Fruit fly (Drosophila melanogaster) whole organism, embryonic: Measurements from ENCODE around the gene hang.

ENCODE experiments used
- BEAF-32 ChIP-seq: fragments of 200-800 bp; sonication (Bioruptor generic); optimal IDR thresholded peaks from 3 replicates; lab custom pipeline; 2017; ENCODE audit warnings: missing biosample characterization, missing genetic modification characterization, mild to moderate bottlenecking, moderate library complexity, missing genetic modification reagents
- CG11085 ChIP-seq: fragments of 200-800 bp; sonication (Bioruptor generic); IDR thresholded peaks from 2 replicates; pipeline ENCODE4 v1.3.6; 2022; ENCODE audit warnings: missing biosample characterization, missing genetic modification characterization
- CG12071 ChIP-seq: fragments of 200-800 bp; sonication (Bioruptor generic); optimal IDR thresholded peaks from 3 replicates; lab custom pipeline; 2018; ENCODE audit warnings: missing biosample characterization, mild to moderate bottlenecking, missing genetic modification characterization
- CG12236 ChIP-seq: fragments of 200-800 bp; sonication (Bioruptor generic); optimal IDR thresholded peaks from 2 replicates; lab custom pipeline; 2016; ENCODE audit warnings: missing biosample characterization, missing genetic modification characterization
- CG12299 ChIP-seq: fragments of 200-800 bp; sonication (Bioruptor generic); optimal IDR thresholded peaks from 2 replicates; lab custom pipeline; 2018; ENCODE audit warnings: missing biosample characterization, mild to moderate bottlenecking, missing genetic modification characterization
- CG12942 ChIP-seq: fragments of 200-800 bp; sonication (Bioruptor generic); optimal IDR thresholded peaks from 3 replicates; lab custom pipeline; 2016; ENCODE audit warnings: missing biosample characterization, missing genetic modification characterization
- CG13624 ChIP-seq: fragments of 200-800 bp; sonication (Bioruptor generic); optimal IDR thresholded peaks from 2 replicates; lab custom pipeline; 2016; ENCODE audit warnings: missing biosample characterization, missing genetic modification characterization
- CG15011 ChIP-seq: fragments of 200-800 bp; sonication (Bioruptor generic); optimal IDR thresholded peaks from 3 replicates; lab custom pipeline; 2018; ENCODE audit warnings: missing biosample characterization, mild to moderate bottlenecking, missing genetic modification characterization
- CG15269 ChIP-seq: fragments of 200-800 bp; sonication (Bioruptor generic); optimal IDR thresholded peaks from 2 replicates; lab custom pipeline; 2018; ENCODE audit warnings: missing biosample characterization, mild to moderate bottlenecking, missing genetic modification characterization, moderate library complexity
- CG15696 ChIP-seq: fragments of 200-800 bp; sonication (Bioruptor generic); optimal IDR thresholded peaks from 2 replicates; lab custom pipeline; 2019; ENCODE audit warnings: missing biosample characterization, mild to moderate bottlenecking, missing genetic modification characterization, moderate library complexity
- CG1602 ChIP-seq: fragments of 200-800 bp; sonication (Bioruptor generic); optimal IDR thresholded peaks from 3 replicates; lab custom pipeline; 2016; ENCODE audit warnings: missing biosample characterization, missing genetic modification characterization
- CG1792 ChIP-seq: fragments of 200-800 bp; sonication (Bioruptor generic); optimal IDR thresholded peaks from 2 replicates; lab custom pipeline; 2016; ENCODE audit warnings: missing biosample characterization, missing genetic modification characterization
- CG18262 ChIP-seq: fragments of 200-800 bp; optimal IDR thresholded peaks from 3 replicates; lab custom pipeline; 2019; ENCODE audit warnings: missing biosample characterization, mild to moderate bottlenecking, missing genetic modification characterization, moderate library complexity
- CG32532 ChIP-seq: fragments of 200-800 bp; sonication (Bioruptor generic); IDR thresholded peaks from 2 replicates; pipeline ENCODE4 v1.3.6; 2022; ENCODE audit warnings: missing biosample characterization, missing genetic modification characterization
- CG34224 ChIP-seq: fragments of 200-800 bp; sonication (Bioruptor generic); IDR thresholded peaks from 3 replicates; pipeline ENCODE4 v1.3.6; 2022; ENCODE audit warnings: missing biosample characterization, missing genetic modification characterization; ENCODE audit not compliant: partially characterized antibody
- CG34422 ChIP-seq: fragments of 200-800 bp; sonication (Bioruptor generic); IDR thresholded peaks from 3 replicates; pipeline ENCODE4 v1.3.6; 2022; ENCODE audit warnings: missing biosample characterization, missing genetic modification characterization
- CG4360 ChIP-seq: fragments of 200-800 bp; sonication (Bioruptor generic); IDR thresholded peaks from 2 replicates; pipeline ENCODE4 v1.3.6; 2022; ENCODE audit warnings: missing biosample characterization, missing genetic modification characterization
- CG7271 ChIP-seq: fragments of 200-800 bp; sonication (Bioruptor generic); optimal IDR thresholded peaks from 2 replicates; lab custom pipeline; 2018; ENCODE audit warnings: missing biosample characterization, mild to moderate bottlenecking, missing genetic modification characterization, moderate library complexity
- Dfd ChIP-seq, 2 experiments: fragments of >200 bp; optimal IDR thresholded peaks; 2 replicates each; lab custom pipeline; 2017; ENCODE audit warnings: missing biosample characterization in 2 of 2, missing genetic modification characterization in 2 of 2
- ERR ChIP-seq: fragments of 200-800 bp; sonication (Bioruptor generic); optimal IDR thresholded peaks from 2 replicates; lab custom pipeline; 2016; ENCODE audit warnings: missing biosample characterization, missing genetic modification characterization
- Eip74EF ChIP-seq, 2 experiments: fragments of 200-800 bp in 1 of 2; fragments of >200 bp in 1 of 2; sonication (Bioruptor generic) in 1 of 2; optimal IDR thresholded peaks; 2 replicates each; lab custom pipeline; 2017 to 2019; ENCODE audit warnings: missing biosample characterization in 2 of 2, missing genetic modification characterization in 2 of 2, mild to moderate bottlenecking in 1 of 2, moderate library complexity in 1 of 2
- GATAe ChIP-seq: fragments of 200-800 bp; sonication (Bioruptor generic); conservative IDR thresholded peaks from 2 replicates; pipeline ENCODE4 v1.3.6; 2022; ENCODE audit warnings: missing biosample characterization, missing genetic modification characterization
- HHEX ChIP-seq: fragments of 200-800 bp; sonication (Bioruptor generic); optimal IDR thresholded peaks from 3 replicates; lab custom pipeline; 2017; ENCODE audit warnings: missing biosample characterization, mild to moderate bottlenecking, missing genetic modification characterization, missing genetic modification reagents
- HLH3B ChIP-seq: fragments of 200-800 bp; sonication (Bioruptor generic); IDR thresholded peaks from 2 replicates; pipeline ENCODE4 v1.3.6; 2022; ENCODE audit warnings: missing biosample characterization, missing genetic modification characterization
- NC2α ChIP-seq: fragments of 200-800 bp; sonication (Bioruptor generic); optimal IDR thresholded peaks from 2 replicates; lab custom pipeline; 2016; ENCODE audit warnings: missing biosample characterization, missing genetic modification characterization
- Oaz ChIP-seq: fragments of 200-800 bp; sonication (Bioruptor generic); IDR thresholded peaks from 2 replicates; pipeline ENCODE4 v1.3.6; 2022; ENCODE audit warnings: missing biosample characterization, missing genetic modification characterization
- Scr ChIP-seq: fragments of 200-800 bp; sonication (Bioruptor generic); IDR thresholded peaks from 2 replicates; pipeline ENCODE4 v1.3.6; 2022; ENCODE audit warnings: missing biosample characterization, missing genetic modification characterization; ENCODE audit not compliant: partially characterized antibody
- Ssrp ChIP-seq: fragments of 200-800 bp; sonication (Bioruptor generic); optimal IDR thresholded peaks from 2 replicates; lab custom pipeline; 2018; ENCODE audit warnings: missing biosample characterization, mild to moderate bottlenecking, missing genetic modification characterization, moderate library complexity
- Stat92E ChIP-seq, 3 experiments: fragments of >200 bp in 2 of 3; fragments of 200-800 bp in 1 of 3; sonication (Bioruptor generic) in 1 of 3; optimal IDR thresholded peaks; 2 replicates each; lab custom pipeline; 2017 to 2019; ENCODE audit warnings: missing biosample characterization in 3 of 3, missing genetic modification characterization in 3 of 3, mild to moderate bottlenecking in 1 of 3, moderate library complexity in 1 of 3
- TFAM ChIP-seq: fragments of 200-800 bp; sonication (Bioruptor generic); optimal IDR thresholded peaks from 2 replicates; lab custom pipeline; 2017; ENCODE audit warnings: missing biosample characterization, missing genetic modification characterization, inconsistent platforms
- al ChIP-seq: fragments of 200-800 bp; sonication (Bioruptor generic); IDR thresholded peaks from 2 replicates; pipeline ENCODE4 v1.3.6; 2022; ENCODE audit warnings: missing biosample characterization, missing genetic modification characterization
- gcm ChIP-seq: fragments of 200-800 bp; sonication (Bioruptor generic); optimal IDR thresholded peaks from 2 replicates; lab custom pipeline; 2019; ENCODE audit warnings: missing biosample characterization, mild to moderate bottlenecking, missing genetic modification characterization, moderate library complexity
- gcm2 ChIP-seq: fragments of 200-800 bp; sonication (Bioruptor generic); optimal IDR thresholded peaks from 2 replicates; lab custom pipeline; 2016; ENCODE audit warnings: missing biosample characterization, missing genetic modification characterization
- grn ChIP-seq: fragments of 200-800 bp; sonication (Bioruptor generic); optimal IDR thresholded peaks from 3 replicates; lab custom pipeline; 2017; ENCODE audit warnings: missing biosample characterization, missing genetic modification characterization
- jumu ChIP-seq: fragments of 200-800 bp; sonication (Bioruptor generic); optimal IDR thresholded peaks from 3 replicates; lab custom pipeline; 2016; ENCODE audit warnings: missing biosample characterization, missing genetic modification characterization
- kay ChIP-seq: fragments of 200-800 bp; sonication (Bioruptor generic); optimal IDR thresholded peaks from 2 replicates; lab custom pipeline; 2016; ENCODE audit warnings: missing biosample characterization, missing genetic modification characterization
- odd ChIP-seq: fragments of 200-800 bp; sonication (Bioruptor generic); optimal IDR thresholded peaks from 2 replicates; lab custom pipeline; 2017; ENCODE audit warnings: missing biosample characterization, mild to moderate bottlenecking, missing genetic modification characterization
- pan ChIP-seq, 4 experiments: fragments of >200 bp in 3 of 4; fragments of 200-800 bp in 1 of 4; sonication (Bioruptor generic) in 1 of 4; optimal IDR thresholded peaks in 3 of 4; IDR thresholded peaks in 1 of 4; 2 replicates each; pipeline versions ENCODE4 v1.3.6 to Lab custom; 2017 to 2022; ENCODE audit warnings: missing biosample characterization in 2 of 4, missing genetic modification characterization in 2 of 4, mixed read lengths in 1 of 4
- phol ChIP-seq: fragments of 200-800 bp; sonication (Bioruptor generic); optimal IDR thresholded peaks from 3 replicates; lab custom pipeline; 2018; ENCODE audit warnings: missing biosample characterization, mild to moderate bottlenecking, missing genetic modification characterization, moderate library complexity
- pzg ChIP-seq: fragments of 200-800 bp; sonication (Bioruptor generic); optimal IDR thresholded peaks from 3 replicates; lab custom pipeline; 2018; ENCODE audit warnings: missing biosample characterization, mild to moderate bottlenecking, missing genetic modification characterization, moderate library complexity
- ranshi ChIP-seq: fragments of 200-800 bp; sonication (Bioruptor generic); IDR thresholded peaks from 2 replicates; pipeline ENCODE4 v1.3.6; 2022; ENCODE audit warnings: missing biosample characterization, missing genetic modification characterization
- ro ChIP-seq: fragments of 200-800 bp; sonication (Bioruptor generic); IDR thresholded peaks from 2 replicates; pipeline ENCODE4 v1.3.6; 2022; ENCODE audit warnings: missing biosample characterization, missing genetic modification characterization
- slou ChIP-seq: fragments of 200-800 bp; sonication (Bioruptor generic); optimal IDR thresholded peaks from 3 replicates; lab custom pipeline; 2016; ENCODE audit warnings: missing biosample characterization, missing genetic modification characterization
- trem ChIP-seq: fragments of 200-800 bp; optimal IDR thresholded peaks from 3 replicates; lab custom pipeline; 2019; ENCODE audit warnings: missing biosample characterization, mild to moderate bottlenecking, missing genetic modification characterization, moderate library complexity
- twi ChIP-seq: fragments of 200-800 bp; optimal IDR thresholded peaks from 2 replicates; lab custom pipeline; 2019; ENCODE audit warnings: missing biosample characterization, mild to moderate bottlenecking, missing genetic modification characterization, moderate library complexity
- unpg ChIP-seq: fragments of 200-800 bp; sonication (Bioruptor generic); optimal IDR thresholded peaks from 3 replicates; lab custom pipeline; 2018; ENCODE audit warnings: missing biosample characterization, mild to moderate bottlenecking, missing genetic modification characterization, moderate library complexity
- z ChIP-seq: fragments of 200-800 bp; sonication (Bioruptor generic); IDR thresholded peaks from 3 replicates; pipeline ENCODE4 v1.3.6; 2022; ENCODE audit warnings: missing biosample characterization, missing genetic modification characterization
- zf30C ChIP-seq: fragments of 200-800 bp; sonication (Bioruptor generic); optimal IDR thresholded peaks from 3 replicates; lab custom pipeline; 2018; ENCODE audit warnings: missing biosample characterization, mild to moderate bottlenecking, missing genetic modification characterization
- zfh2 ChIP-seq: fragments of 200-800 bp; sonication (Bioruptor generic); optimal IDR thresholded peaks from 2 replicates; lab custom pipeline; 2016; ENCODE audit warnings: missing biosample characterization, missing genetic modification characterization

The hang gene

dm6 chrX:16403811-16404420, 18.7 kb upstream of the hang start (continued):
- TF ChIP-seq GATAe (GFP tag; lab: Robert Waterston, UW) (peak; percentile 44), TFAM (GFP tag; lab: Kevin White, UChicago) (no peak), ERR (GFP tag; lab: Kevin White, UChicago) (peak; percentile 26), kay (GFP tag; lab: Kevin White, UChicago) (peak; percentile 47), CG7271 (tag; lab: Kevin White, UChicago) (no peak), CG1792 (GFP tag; lab: Kevin White, UChicago) (peak; percentile 50), CG12942 (peak; percentile 12), unpg (GFP tag; lab: Kevin White, UChicago) (peak; percentile 89), twi (tag; lab: Kevin White, UChicago) (no peak), Ssrp (peak; percentile 54), CG1602 (GFP tag; lab: Kevin White, UChicago) (peak; percentile 54), pan (optimal IDR thresholded peaks at IDR 0.05; lab: Kevin White, UChicago) (no peak), pan (GFP tag; optimal IDR thresholded peaks at IDR 0.05 in 1 of 2, IDR thresholded peaks at IDR 0.05 in 1 of 2) (peak in 1 of 2 experiments; percentile 84), CG12071 (GFP tag; lab: Kevin White, UChicago) (peak; percentile 77), phol (tag; lab: Kevin White, UChicago) (peak; percentile 74), odd (GFP tag; lab: Kevin White, UChicago) (peak; percentile 65), trem (tag; lab: Kevin White, UChicago) (peak; percentile 22), CG12236 (GFP tag; lab: Kevin White, UChicago) (no peak), pzg (no peak), grn (GFP tag; lab: Kevin White, UChicago) (peak; percentile 94), HHEX (peak; percentile 77), slou (GFP tag; lab: Kevin White, UChicago) (peak; percentile 58), CG12299 (tag; lab: Kevin White, UChicago) (peak; percentile 46), Scr (GFP tag; lab: Robert Waterston, UW) (no peak), NC2α (no peak), al (GFP tag; lab: Robert Waterston, UW) (peak; percentile 66), ranshi (peak; percentile 87), z (GFP tag; lab: Robert Waterston, UW) (0 out of 3 replicates have a peak, but pooled peaks have one; percentile 16), BEAF-32 (GFP tag; lab: Kevin White, UChicago) (no peak), ro (GFP tag; lab: Robert Waterston, UW) (no peak), gcm2 (GFP tag; lab: Kevin White, UChicago) (peak; percentile 44), Stat92E (GFP tag; optimal IDR thresholded peaks at IDR 0.05; lab: Kevin White, UChicago) (no peak), Dfd (GFP tag; optimal IDR thresholded peaks at IDR 0.05; lab: Kevin White, UChicago) (no peak), zfh2 (GFP tag; lab: Kevin White, UChicago) (peak; percentile 55), CG34224 (no peak), CG13624 (GFP tag; lab: Kevin White, UChicago) (peak; percentile 72), Eip74EF (GFP tag; optimal IDR thresholded peaks at IDR 0.05; lab: Kevin White, UChicago) (peak in 1 of 2 experiments; percentile 74), CG15696 (tag; lab: Kevin White, UChicago) (no peak), CG4360 (GFP tag; lab: Robert Waterston, UW) (no peak), CG15011 (peak; percentile 68), CG11085 (GFP tag; lab: Robert Waterston, UW) (peak; percentile 44; the same call in 1 of the 2 replicates), jumu (peak; percentile 39), HLH3B (GFP tag; lab: Robert Waterston, UW) (peak; percentile 83), CG32532 (GFP tag; lab: Robert Waterston, UW) (peak; percentile 87), CG18262 (tag; lab: Kevin White, UChicago) (no peak), CG15269 (tag; lab: Kevin White, UChicago) (peak; percentile 89), zf30C (no peak), CG34422 (GFP tag; lab: Robert Waterston, UW) (peak; percentile 74; the same call in 2 of the 3 replicates), Oaz (GFP tag; lab: Robert Waterston, UW) (peak; percentile 52), gcm (GFP tag; lab: Kevin White, UChicago) (no peak)
